Fruit fly (Drosophila melanogaster): Measurements from ENCODE around the gene Cyp4ae1.

Gene Cyp4ae1

DNA sequence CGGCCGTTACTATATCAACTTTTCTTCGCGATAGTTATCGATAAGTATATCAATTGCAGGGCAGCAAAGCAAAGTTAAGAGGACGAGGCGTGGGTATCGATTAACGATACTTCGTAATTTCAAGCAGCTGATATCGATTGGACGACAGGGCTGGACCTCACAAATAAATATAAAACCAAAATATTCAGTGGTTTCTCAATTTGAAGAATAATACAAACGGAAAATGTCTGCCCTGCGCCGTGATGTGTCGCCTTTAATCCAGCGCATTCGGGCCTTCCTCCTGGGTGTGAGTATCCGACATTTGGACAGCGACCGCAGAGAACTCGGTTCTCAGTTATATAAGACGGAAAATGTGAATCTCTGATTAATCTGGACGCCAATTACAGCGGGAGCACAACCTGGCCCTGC lies 6.4 kb upstream of the Cyp4ae1 start, which contains the start of gene ND-B14.5A:
Gene ND-B14.5A, plus strand, starts transcription at position 107 of the 408 bp plus-strand sequence.
- TF ChIP-seq noc (tag; optimal IDR thresholded peaks at IDR 0.05), result no peak

DNA sequence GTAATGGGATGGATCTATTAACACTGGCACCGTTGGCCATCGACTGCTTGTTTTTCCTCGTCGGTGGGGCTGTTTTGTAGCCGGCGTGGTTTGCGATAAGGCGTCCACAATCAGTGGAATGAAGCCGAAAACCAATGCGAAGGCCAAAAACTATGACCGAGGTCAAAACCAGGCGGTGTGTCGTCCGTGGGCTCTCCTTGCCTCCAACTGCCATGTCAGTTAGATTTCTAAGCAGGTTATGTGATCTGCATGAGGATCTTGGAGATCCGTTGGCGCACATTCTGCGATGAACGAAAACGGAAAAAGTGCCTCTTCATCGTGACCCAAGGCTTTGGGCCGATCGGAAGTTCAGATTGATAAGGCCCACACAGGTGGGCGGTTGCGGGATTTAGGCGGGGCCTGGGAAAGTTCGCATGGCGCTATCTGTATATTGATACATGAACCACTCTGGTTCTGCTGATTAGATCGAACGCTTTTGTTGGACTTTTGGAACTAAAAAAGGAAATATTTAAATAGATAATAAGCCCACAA lies 3.5 kb upstream of the Cyp4ae1 start, which contains the start of gene Cyp4d14:
Gene Cyp4d14, minus strand, starts transcription at position 51 of the 531 bp plus-strand sequence.
- TF ChIP-seq noc (tag; optimal IDR thresholded peaks at IDR 0.05), result no peak

DNA sequence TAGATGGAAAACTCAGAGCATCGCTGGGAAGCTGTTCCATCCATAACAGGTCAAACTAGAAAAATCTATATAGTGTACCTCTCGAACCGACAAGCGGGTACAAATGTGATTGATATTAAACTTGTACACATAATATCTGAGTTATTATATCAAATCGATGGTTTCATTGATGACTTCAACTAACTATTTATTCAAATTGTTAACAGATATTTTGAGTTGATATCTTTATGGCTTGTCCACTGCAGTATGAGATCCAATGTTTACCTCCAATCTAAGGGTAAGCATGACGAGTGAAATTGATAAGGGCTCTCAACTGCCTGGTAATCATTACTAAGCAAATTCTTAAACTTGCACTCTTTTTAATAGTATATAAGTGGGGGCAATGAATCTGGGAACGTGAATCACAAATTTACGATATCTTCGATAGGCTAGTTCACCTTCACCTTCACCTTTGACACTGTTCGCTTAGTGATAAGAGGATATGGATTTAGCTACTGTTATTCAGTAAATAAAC lies 2.8 kb upstream of the Cyp4ae1 start, which contains the start of gene Cyp4d2:
Gene Cyp4d2, plus strand, starts transcription at position 51 of the 514 bp plus-strand sequence.
- no peak for TF ChIP-seq noc (tag; optimal IDR thresholded peaks at IDR 0.05)

DNA sequence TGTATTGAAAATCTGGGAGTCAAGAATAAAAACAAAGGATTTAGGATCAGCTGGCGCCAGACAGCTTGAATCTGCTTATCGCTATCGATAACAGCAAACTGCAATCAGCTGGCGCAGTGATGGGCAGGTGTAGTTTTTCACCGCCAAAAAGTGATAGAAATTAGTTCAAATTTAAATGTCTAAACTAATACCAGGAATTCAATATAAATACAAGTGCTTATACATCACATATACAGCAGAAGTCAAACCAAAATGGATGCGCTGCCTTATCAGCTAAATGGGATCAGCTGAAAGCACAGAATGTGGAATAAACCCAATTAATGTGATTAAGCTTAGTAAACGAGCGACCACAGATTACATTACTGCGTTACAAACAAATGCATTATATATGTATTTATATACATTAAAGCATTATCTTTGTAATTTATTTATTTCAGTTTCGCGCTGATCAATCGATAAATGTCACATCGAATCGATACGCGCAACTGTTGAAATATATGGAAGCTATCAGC lies 2.0 kb downstream of the Cyp4ae1 start, which contains the start of gene pn:
Gene pn, plus strand, starts transcription at position 462 of the 512 bp plus-strand sequence.
- TF ChIP-seq noc (tag; optimal IDR thresholded peaks at IDR 0.05), result no peak

DNA sequence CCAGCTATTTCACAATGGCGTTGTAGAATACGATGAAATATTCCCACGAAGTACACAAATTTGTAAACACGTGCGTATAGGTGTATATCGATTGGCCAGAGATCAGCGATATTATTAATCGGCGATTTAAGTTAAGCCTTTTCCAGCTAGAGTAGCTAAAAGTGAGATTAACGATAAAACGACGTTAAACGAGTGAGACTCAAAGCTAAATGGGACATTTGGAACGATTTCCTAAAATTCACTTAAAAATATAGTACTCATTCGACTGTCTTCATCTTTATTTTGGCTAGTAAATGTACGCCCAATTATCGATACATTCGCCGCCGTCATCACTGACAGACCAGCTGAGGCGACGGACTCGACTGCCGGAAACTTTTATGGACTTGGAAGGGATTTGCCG lies 5.8 kb downstream of the Cyp4ae1 start, which contains the start of the genes Nmd3 and CG17776:
Gene Nmd3, minus strand, starts transcription at position 106 of the 400 bp plus-strand sequence.
Gene CG17776, plus strand, starts transcription at position 163 of the 400 bp plus-strand sequence.
- peak; percentile 36 for TF ChIP-seq noc (tag; optimal IDR thresholded peaks at IDR 0.05)

DNA sequence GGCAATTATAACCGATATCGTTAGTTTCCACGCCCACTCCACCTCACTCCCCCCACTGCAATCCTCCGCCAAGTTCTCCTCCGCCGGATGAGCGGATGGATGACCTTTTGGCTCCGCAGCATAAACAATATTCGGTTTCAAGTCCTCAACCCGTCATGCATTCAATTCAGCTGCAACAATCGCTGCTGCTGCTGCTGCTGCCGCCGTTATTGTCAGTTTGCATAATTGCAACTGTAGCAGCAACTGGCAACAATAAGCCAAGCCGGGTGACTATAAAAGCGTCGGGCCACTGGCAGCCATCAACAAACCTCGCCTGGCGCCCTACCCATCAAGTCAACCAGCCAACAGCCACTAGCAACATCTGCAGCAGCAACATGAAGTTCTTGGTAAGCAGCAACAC lies 7.7 kb downstream of the Cyp4ae1 start, which contains the start of gene CG17777:
Gene CG17777, plus strand, starts transcription at position 301 of the 400 bp plus-strand sequence.
- TF ChIP-seq noc (tag; optimal IDR thresholded peaks at IDR 0.05), result no peak

DNA sequence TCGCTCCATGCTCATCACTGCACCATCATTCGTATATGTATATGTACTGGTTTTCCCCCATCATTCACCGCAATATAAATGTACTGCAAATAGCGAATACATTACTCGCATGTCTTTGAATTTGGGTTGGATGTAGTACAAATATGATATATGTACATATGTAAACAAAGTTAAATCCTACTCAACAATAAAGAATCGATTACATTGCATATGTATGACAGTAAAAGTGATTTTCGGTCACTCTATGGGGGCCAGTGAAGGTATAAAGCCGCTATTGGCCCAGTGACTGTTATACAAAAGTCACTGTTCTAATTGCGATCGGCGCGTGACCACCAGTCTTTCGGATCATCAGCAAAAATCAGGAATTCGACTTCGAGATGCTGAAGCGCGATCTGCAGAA lies 8.7 kb downstream of the Cyp4ae1 start, which contains the start of gene CG3457:
Gene CG3457, plus strand, starts transcription at position 301 of the 400 bp plus-strand sequence.
- no peak for TF ChIP-seq noc (tag; optimal IDR thresholded peaks at IDR 0.05)

DNA sequence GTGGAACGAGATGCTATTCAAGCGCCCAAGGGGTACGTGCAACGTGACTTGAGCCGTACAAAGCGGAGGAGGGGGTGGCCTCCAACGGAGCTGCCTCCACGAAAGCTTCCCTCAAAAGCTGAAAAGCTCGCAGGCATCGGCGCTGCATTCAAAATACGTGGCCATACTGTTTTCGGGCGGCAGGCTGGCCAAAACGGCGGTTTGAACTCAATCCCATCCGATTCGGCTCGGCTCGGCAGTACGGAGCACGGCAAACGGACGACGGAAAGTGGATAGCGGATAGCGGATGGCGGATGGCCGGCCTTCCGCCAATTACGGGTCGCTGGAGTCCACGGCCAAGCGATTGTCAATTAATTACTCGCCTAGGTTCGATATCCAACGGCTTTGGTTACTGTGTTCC lies 10.1 kb downstream of the Cyp4ae1 start, which contains the start of gene Mct1:
Gene Mct1, plus strand, starts transcription at position 301 of the 400 bp plus-strand sequence.
- TF ChIP-seq noc (tag; optimal IDR thresholded peaks at IDR 0.05), result no peak

DNA sequence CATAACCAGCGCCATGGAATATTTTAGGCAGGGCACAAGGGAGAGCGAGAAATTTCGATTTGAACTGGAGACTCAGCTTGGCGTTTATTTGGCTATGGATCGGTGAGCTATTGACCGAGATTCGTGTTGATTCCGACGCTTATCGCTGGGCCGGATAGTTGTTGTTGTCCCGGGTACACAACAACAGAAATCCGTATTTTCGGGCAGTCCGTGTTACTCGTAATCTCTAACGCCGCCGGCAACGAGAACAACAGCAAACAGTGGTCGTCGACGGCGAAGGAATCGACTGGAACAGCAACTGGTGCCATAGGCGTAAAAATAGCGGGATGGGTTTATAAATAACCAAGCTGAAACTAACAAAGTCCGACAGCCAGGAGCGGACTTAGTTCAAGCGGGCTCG lies 13.1 kb downstream of the Cyp4ae1 start:
- no peak for TF ChIP-seq noc (tag; optimal IDR thresholded peaks at IDR 0.05)

DNA sequence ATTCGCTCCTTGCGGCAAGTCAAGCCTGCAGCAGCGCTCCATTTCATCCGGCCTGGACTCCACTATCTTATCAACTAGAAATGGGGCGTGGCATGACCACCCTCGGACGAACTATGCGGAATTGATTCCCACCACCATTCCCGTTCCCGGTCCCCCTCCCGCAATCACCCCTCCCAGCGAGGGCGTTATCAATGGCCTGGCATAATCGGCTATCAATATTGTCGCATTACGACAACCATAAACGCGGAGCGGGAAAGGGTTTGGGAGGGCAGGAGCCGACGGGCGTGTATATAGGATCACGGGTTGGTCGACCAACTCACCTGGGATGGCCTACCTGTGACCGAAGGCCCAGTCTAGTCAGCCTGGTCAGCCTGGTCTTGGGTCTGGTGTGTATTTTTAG lies 14.4 kb downstream of the Cyp4ae1 start:
- TF ChIP-seq noc (tag; optimal IDR thresholded peaks at IDR 0.05), result no peak

DNA sequence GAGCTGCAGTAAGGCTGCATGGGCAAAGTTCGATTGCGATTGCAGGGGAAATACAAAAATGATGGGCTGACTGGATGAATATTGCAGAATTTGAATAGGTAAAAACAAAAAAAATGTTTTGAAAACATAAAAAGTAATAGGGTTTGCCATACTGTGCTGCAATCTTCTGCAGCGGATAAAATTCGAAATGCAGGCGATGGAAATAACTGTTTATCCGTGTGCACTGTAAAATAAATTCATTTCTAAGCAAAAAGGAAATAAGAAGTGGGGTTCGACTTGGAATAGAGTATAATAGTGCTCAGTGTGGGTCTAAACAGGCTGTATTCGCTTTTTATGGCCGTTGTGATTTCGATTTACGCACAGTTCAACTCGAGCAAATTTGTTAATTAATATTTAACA lies 15.0 kb downstream of the Cyp4ae1 start, which contains the start of gene CG14053:
Gene CG14053, minus strand, starts transcription at position 101 of the 399 bp plus-strand sequence.
- no peak for TF ChIP-seq noc (tag; optimal IDR thresholded peaks at IDR 0.05)

DNA sequence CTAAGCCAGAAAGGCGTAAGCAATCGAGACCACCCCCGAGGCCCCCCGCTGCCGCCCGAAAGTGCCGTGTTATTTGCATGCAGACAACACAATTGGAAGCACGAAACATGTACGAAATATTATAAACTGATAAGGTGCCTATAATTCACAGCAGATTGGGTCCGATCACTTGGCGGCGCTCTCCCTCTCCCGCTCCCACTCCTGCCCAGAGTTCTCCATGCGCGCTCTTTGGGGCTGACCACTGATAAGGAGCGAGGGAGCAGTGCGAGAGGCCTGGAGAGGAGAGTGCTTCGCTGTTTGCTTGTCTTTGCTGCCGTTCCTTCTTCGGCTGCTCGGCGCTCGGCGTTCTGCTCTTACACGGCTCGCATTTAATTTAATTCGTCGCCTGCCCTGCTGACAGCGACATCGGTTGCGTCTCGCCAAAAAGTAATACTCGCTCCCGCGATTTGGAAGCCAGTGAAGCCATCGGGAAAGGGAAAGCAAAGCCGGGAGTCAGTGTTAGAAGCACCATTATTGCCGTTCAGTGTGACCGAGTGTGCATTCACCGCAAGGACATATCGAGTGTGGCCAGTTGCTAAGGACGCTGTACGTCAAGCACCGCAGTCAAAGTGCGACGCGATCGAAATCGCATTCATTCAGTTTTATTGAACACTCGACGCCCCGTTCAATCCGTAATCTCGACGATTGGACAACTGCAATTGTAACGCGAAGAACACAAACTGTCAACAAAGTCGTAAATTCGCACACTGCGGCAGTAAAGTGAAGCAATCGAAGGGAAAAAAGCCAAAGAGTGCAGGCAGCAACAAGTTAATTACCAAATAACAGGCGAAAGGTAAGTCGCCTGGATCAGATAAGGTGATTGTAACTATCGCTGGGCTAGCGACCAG lies 15.6 kb downstream of the Cyp4ae1 start:
- peak; percentile 49 for TF ChIP-seq noc (tag; optimal IDR thresholded peaks at IDR 0.05)

DNA sequence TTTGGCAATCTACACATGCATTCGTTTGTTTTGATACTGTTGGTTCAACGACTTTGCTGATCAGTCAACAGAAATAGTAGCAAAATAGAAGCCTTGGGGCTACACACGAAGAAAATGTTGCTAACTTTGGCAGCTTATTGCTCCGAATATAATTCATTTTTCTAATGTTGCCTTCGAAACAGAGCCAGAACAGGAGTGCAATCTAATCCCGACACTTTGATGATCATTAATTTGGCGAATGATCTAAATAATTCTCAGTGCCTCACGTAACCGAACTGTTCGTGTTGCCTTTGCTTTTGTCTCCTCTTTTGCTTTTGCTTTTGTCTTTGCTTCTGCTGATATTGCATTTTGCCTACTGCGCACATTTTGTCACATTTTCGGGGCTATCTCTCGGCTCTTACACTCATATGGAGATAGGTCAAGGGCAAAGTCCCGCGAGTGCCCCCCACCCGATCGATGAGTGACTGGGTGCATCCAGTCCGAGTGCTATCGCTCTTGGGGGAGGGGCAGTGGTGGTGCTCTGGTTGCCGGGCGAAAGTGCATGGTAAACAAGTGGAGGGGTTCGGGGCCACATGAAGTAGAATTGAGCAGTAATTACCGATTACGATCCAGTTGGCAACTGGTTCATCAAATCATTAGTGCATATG lies 17.4 kb downstream of the Cyp4ae1 start:
- no peak for TF ChIP-seq noc (tag; optimal IDR thresholded peaks at IDR 0.05)

DNA sequence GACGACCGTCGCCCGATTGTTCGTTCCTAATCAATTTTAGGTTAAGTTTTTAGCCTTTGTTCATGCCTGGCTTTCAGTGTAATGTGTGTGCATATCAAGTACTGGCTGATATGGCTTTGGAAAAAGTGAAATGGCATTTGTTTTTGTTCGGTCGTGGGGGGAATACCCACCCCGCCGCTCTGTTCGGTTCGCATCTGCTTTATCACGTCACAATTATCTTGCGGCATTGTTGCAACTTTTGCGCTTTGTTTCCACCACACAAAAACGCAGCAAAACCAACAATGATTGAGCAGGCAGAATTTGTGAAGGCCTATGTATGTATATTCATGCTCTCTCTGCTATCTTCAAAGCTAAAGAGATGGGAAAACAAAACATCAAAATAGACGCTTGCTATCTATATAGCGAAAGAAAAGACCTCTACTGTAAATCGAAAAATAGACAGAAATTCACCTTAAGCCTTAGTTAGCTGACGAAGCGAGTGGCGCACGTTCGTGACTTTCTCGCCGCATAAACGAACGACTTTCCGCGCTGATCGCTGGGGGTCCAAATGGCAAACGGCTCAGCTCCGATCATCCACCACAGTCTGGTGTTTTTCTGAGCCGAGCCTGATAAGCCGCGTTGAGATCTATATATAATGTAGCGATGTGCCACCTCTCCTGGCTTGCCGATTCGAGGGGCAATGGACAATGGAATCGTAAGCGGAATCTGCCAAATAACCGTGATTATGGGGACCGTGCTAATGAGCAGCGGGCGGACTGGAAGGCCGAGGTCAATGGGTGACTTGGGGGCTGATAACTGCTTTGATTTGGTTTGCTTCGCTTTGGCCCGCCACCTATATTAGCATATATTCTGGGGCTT lies 18.8 kb downstream of the Cyp4ae1 start:
- TF ChIP-seq noc (tag; optimal IDR thresholded peaks at IDR 0.05), result no peak

DNA sequence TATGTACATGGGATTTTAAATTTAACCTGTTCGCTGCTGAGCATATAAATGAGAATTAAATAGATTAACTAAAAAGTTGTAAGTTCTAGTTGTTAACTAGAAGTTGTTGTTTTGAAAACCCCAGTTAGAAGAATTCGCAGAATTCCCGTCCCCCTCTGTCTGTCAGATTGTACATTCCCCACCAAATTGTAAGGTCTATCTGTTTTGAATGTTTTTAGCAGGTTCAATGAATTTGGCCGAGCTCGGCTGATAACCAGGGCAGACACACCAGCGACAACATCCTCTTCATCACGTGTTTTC lies 19.4 kb downstream of the Cyp4ae1 start:
- no peak for TF ChIP-seq noc (tag; optimal IDR thresholded peaks at IDR 0.05)

Measured in whole organism, larva.